Fruit fly (Drosophila melanogaster) whole organism, embryonic: Measurements from ENCODE around the gene Pax.

Experiments
- ATbp ChIP-seq: fragments of 200-800 bp; sonication (Bioruptor generic); optimal IDR thresholded peaks from 2 replicates; lab custom pipeline; 2017; ENCODE audit warnings: missing biosample characterization, mild to moderate bottlenecking, missing genetic modification characterization, missing genetic modification reagents
- CG10274 ChIP-seq: fragments of 200-800 bp; sonication (Bioruptor generic); optimal IDR thresholded peaks from 3 replicates; lab custom pipeline; 2017; ENCODE audit warnings: missing biosample characterization, mild to moderate bottlenecking, missing genetic modification characterization
- CG11560 ChIP-seq: fragments of 200-800 bp; sonication (Bioruptor generic); IDR thresholded peaks from 3 replicates; pipeline ENCODE4 v1.3.6; 2022; ENCODE audit warnings: missing biosample characterization, missing genetic modification characterization
- CG12104 ChIP-seq: fragments of 200-800 bp; sonication (Bioruptor generic); optimal IDR thresholded peaks from 3 replicates; lab custom pipeline; 2016; ENCODE audit warnings: missing biosample characterization, missing genetic modification characterization
- CG1233 ChIP-seq: fragments of 200-800 bp; sonication (Bioruptor generic); optimal IDR thresholded peaks from 4 replicates; lab custom pipeline; 2018; ENCODE audit warnings: missing biosample characterization, mild to moderate bottlenecking, missing genetic modification characterization
- CG14667 ChIP-seq: fragments of 200-800 bp; sonication (Bioruptor generic); IDR thresholded peaks from 2 replicates; pipeline ENCODE4 v1.3.6; 2022; ENCODE audit warnings: missing biosample characterization, missing genetic modification characterization
- CG14965 ChIP-seq: fragments of 200-800 bp; sonication (Bioruptor generic); optimal IDR thresholded peaks from 2 replicates; lab custom pipeline; 2016; ENCODE audit warnings: missing biosample characterization, missing genetic modification characterization, borderline replicate concordance
- CG15696 ChIP-seq: fragments of 200-800 bp; sonication (Bioruptor generic); optimal IDR thresholded peaks from 2 replicates; lab custom pipeline; 2019; ENCODE audit warnings: missing biosample characterization, mild to moderate bottlenecking, missing genetic modification characterization, moderate library complexity
- CG1602 ChIP-seq: fragments of 200-800 bp; sonication (Bioruptor generic); optimal IDR thresholded peaks from 3 replicates; lab custom pipeline; 2016; ENCODE audit warnings: missing biosample characterization, missing genetic modification characterization
- CG1603 ChIP-seq: fragments of 200-800 bp; sonication (Bioruptor generic); optimal IDR thresholded peaks from 2 replicates; lab custom pipeline; 2019; ENCODE audit warnings: missing biosample characterization, mild to moderate bottlenecking, missing genetic modification characterization, moderate library complexity
- CG18476 ChIP-seq: fragments of 200-800 bp; sonication (Bioruptor generic); optimal IDR thresholded peaks from 2 replicates; lab custom pipeline; 2016; ENCODE audit warnings: missing biosample characterization, mild to moderate bottlenecking, missing genetic modification characterization
- CG2116 ChIP-seq: fragments of 200-800 bp; sonication (Bioruptor generic); optimal IDR thresholded peaks from 3 replicates; lab custom pipeline; 2018; ENCODE audit warnings: missing biosample characterization, mild to moderate bottlenecking, missing genetic modification characterization
- CG2712 ChIP-seq: fragments of 200-800 bp; optimal IDR thresholded peaks from 3 replicates; lab custom pipeline; 2019; ENCODE audit warnings: missing biosample characterization, mild to moderate bottlenecking, missing genetic modification characterization, moderate library complexity
- CG3163 ChIP-seq: fragments of 200-800 bp; sonication (Bioruptor generic); optimal IDR thresholded peaks from 3 replicates; lab custom pipeline; 2016; ENCODE audit warnings: missing biosample characterization, missing genetic modification characterization
- CG32767 ChIP-seq: fragments of 200-800 bp; sonication (Bioruptor generic); IDR thresholded peaks from 2 replicates; pipeline ENCODE4 v1.3.6; 2022; ENCODE audit warnings: missing biosample characterization, missing genetic modification characterization
- CG3995 ChIP-seq: fragments of 200-800 bp; sonication (Bioruptor generic); optimal IDR thresholded peaks from 3 replicates; lab custom pipeline; 2016; ENCODE audit warnings: missing biosample characterization, missing genetic modification characterization
- CG6689 ChIP-seq: fragments of 200-800 bp; sonication (Bioruptor generic); IDR thresholded peaks from 2 replicates; pipeline ENCODE4 v1.3.6; 2022; ENCODE audit warnings: missing biosample characterization, missing genetic modification characterization
- CG9932 ChIP-seq: fragments of 200-800 bp; sonication (Bioruptor generic); IDR thresholded peaks from 2 replicates; pipeline ENCODE4 v1.3.6; 2022; ENCODE audit warnings: missing biosample characterization, missing genetic modification characterization
- Chrac-16 ChIP-seq: fragments of 200-800 bp; sonication (Bioruptor generic); optimal IDR thresholded peaks from 3 replicates; lab custom pipeline; 2016; ENCODE audit warnings: missing biosample characterization, missing genetic modification characterization
- Dek ChIP-seq: fragments of 200-800 bp; sonication (Bioruptor generic); optimal IDR thresholded peaks from 3 replicates; lab custom pipeline; 2019; ENCODE audit warnings: missing biosample characterization, mild to moderate bottlenecking, missing genetic modification characterization, moderate library complexity
- Dip3 ChIP-seq: fragments of 200-800 bp; sonication (Bioruptor generic); optimal IDR thresholded peaks from 3 replicates; lab custom pipeline; 2016; ENCODE audit warnings: missing biosample characterization, missing genetic modification characterization
- Drgx ChIP-seq: fragments of 200-800 bp; sonication (Bioruptor generic); IDR thresholded peaks from 2 replicates; pipeline ENCODE4 v1.3.6; 2022; ENCODE audit warnings: missing biosample characterization, missing genetic modification characterization
- E2f2 ChIP-seq: fragments of 200-800 bp; sonication (Bioruptor generic); IDR thresholded peaks from 2 replicates; pipeline ENCODE4 v1.3.6; 2022; ENCODE audit warnings: missing biosample characterization, missing genetic modification characterization
- Eip74EF ChIP-seq, 2 experiments: fragments of 200-800 bp in 1 of 2; fragments of >200 bp in 1 of 2; sonication (Bioruptor generic) in 1 of 2; optimal IDR thresholded peaks; 2 replicates each; lab custom pipeline; 2017 to 2019; ENCODE audit warnings: missing biosample characterization in 2 of 2, missing genetic modification characterization in 2 of 2, mild to moderate bottlenecking in 1 of 2, moderate library complexity in 1 of 2
- HmgD ChIP-seq: fragments of 200-800 bp; sonication (Bioruptor generic); optimal IDR thresholded peaks from 3 replicates; lab custom pipeline; 2016; ENCODE audit warnings: missing biosample characterization, missing genetic modification characterization
- Mes4 ChIP-seq: fragments of 200-800 bp; sonication (Bioruptor generic); optimal IDR thresholded peaks from 2 replicates; lab custom pipeline; 2016; ENCODE audit warnings: missing biosample characterization, missing genetic modification characterization
- Myb ChIP-seq: fragments of 200-800 bp; sonication (Bioruptor generic); optimal IDR thresholded peaks from 2 replicates; lab custom pipeline; 2016; ENCODE audit warnings: missing biosample characterization, missing genetic modification characterization
- NfI ChIP-seq: fragments of 200-800 bp; sonication (Bioruptor generic); optimal IDR thresholded peaks from 3 replicates; lab custom pipeline; 2018; ENCODE audit warnings: missing biosample characterization, mild to moderate bottlenecking, missing genetic modification characterization, moderate library complexity
- Ravus ChIP-seq: fragments of 200-800 bp; sonication (Bioruptor generic); IDR thresholded peaks from 2 replicates; pipeline ENCODE4 v1.3.6; 2022; ENCODE audit warnings: missing biosample characterization, missing genetic modification characterization
- Rx ChIP-seq: fragments of 200-800 bp; sonication (Bioruptor generic); IDR thresholded peaks from 2 replicates; pipeline ENCODE4 v1.3.6; 2022; ENCODE audit warnings: missing biosample characterization, missing genetic modification characterization
- Spps ChIP-seq: fragments of 200-800 bp; sonication (Bioruptor generic); optimal IDR thresholded peaks from 2 replicates; lab custom pipeline; 2018; ENCODE audit warnings: missing biosample characterization, mild to moderate bottlenecking, missing genetic modification characterization
- ab ChIP-seq: fragments of 200-800 bp; sonication (Bioruptor generic); optimal IDR thresholded peaks from 2 replicates; lab custom pipeline; 2016; ENCODE audit warnings: missing biosample characterization, missing genetic modification characterization
- ap ChIP-seq: fragments of 200-800 bp; sonication (Bioruptor generic); IDR thresholded peaks from 2 replicates; pipeline ENCODE4 v1.3.6; 2022; ENCODE audit warnings: missing biosample characterization, missing genetic modification characterization
- chinmo ChIP-seq: fragments of 200-800 bp; sonication (Bioruptor generic); IDR thresholded peaks from 4 replicates; pipeline ENCODE4 v1.3.6; 2022; ENCODE audit warnings: missing biosample characterization, missing genetic modification characterization; ENCODE audit not compliant: partially characterized antibody
- chm ChIP-seq: fragments of 200-800 bp; sonication (Bioruptor generic); IDR thresholded peaks from 2 replicates; pipeline ENCODE4 v1.3.6; 2022; ENCODE audit warnings: missing biosample characterization, missing genetic modification characterization
- dati ChIP-seq: fragments of 200-800 bp; sonication (Bioruptor generic); IDR thresholded peaks from 2 replicates; pipeline ENCODE4 v1.3.6; 2022; ENCODE audit warnings: missing biosample characterization, missing genetic modification characterization
- fu2 ChIP-seq: fragments of 200-800 bp; sonication (Bioruptor generic); optimal IDR thresholded peaks from 2 replicates; lab custom pipeline; 2016; ENCODE audit warnings: missing biosample characterization, missing genetic modification characterization
- ind ChIP-seq: fragments of 200-800 bp; sonication (Bioruptor generic); optimal IDR thresholded peaks from 3 replicates; lab custom pipeline; 2016; ENCODE audit warnings: missing biosample characterization, missing genetic modification characterization
- jing ChIP-seq: fragments of 200-800 bp; sonication (Bioruptor generic); optimal IDR thresholded peaks from 2 replicates; lab custom pipeline; 2018; ENCODE audit warnings: missing biosample characterization, mild to moderate bottlenecking, missing genetic modification characterization
- jumu ChIP-seq: fragments of 200-800 bp; sonication (Bioruptor generic); optimal IDR thresholded peaks from 3 replicates; lab custom pipeline; 2016; ENCODE audit warnings: missing biosample characterization, missing genetic modification characterization
- lov ChIP-seq, 2 experiments: fragments of 200-800 bp in 1 of 2; fragments of >200 bp in 1 of 2; sonication (Bioruptor generic) in 1 of 2; IDR thresholded peaks in 1 of 2; optimal IDR thresholded peaks in 1 of 2; 2 replicates in 1 of 2; 3 replicates in 1 of 2; pipeline versions ENCODE4 v1.3.6 to Lab custom; 2017 to 2022; ENCODE audit warnings: missing biosample characterization in 1 of 2, missing genetic modification characterization in 1 of 2
- nom ChIP-seq: fragments of 200-800 bp; sonication (Bioruptor generic); optimal IDR thresholded peaks from 2 replicates; lab custom pipeline; 2017; ENCODE audit warnings: missing biosample characterization, missing genetic modification characterization, mild to moderate bottlenecking, moderate library complexity, missing genetic modification reagents
- pb ChIP-seq: fragments of 200-800 bp; sonication (Bioruptor generic); optimal IDR thresholded peaks from 3 replicates; lab custom pipeline; 2016; ENCODE audit warnings: missing biosample characterization, missing genetic modification characterization
- peb ChIP-seq: fragments of 200-800 bp; sonication (Bioruptor generic); IDR thresholded peaks from 2 replicates; pipeline ENCODE4 v1.3.6; 2022; ENCODE audit warnings: missing biosample characterization, missing genetic modification characterization
- ro ChIP-seq: fragments of 200-800 bp; sonication (Bioruptor generic); IDR thresholded peaks from 2 replicates; pipeline ENCODE4 v1.3.6; 2022; ENCODE audit warnings: missing biosample characterization, missing genetic modification characterization
- seq ChIP-seq: fragments of 200-800 bp; sonication (Bioruptor generic); IDR thresholded peaks from 2 replicates; pipeline ENCODE4 v1.3.6; 2022; ENCODE audit warnings: missing biosample characterization, missing genetic modification characterization
- sima ChIP-seq: fragments of 200-800 bp; sonication (Bioruptor generic); optimal IDR thresholded peaks from 2 replicates; lab custom pipeline; 2016; ENCODE audit warnings: missing biosample characterization, missing genetic modification characterization
- sna ChIP-seq: fragments of 200-800 bp; sonication (Bioruptor generic); IDR thresholded peaks from 2 replicates; pipeline ENCODE4 v1.3.6; 2022; ENCODE audit warnings: missing biosample characterization, missing genetic modification characterization; ENCODE audit not compliant: partially characterized antibody
- sr ChIP-seq: fragments of 200-800 bp; sonication (Bioruptor generic); IDR thresholded peaks from 3 replicates; pipeline ENCODE4 v1.3.6; 2022; ENCODE audit warnings: missing biosample characterization, missing genetic modification characterization
- vvl ChIP-seq: fragments of 200-800 bp; sonication (Bioruptor generic); IDR thresholded peaks from 2 replicates; pipeline ENCODE4 v1.3.6; 2022; ENCODE audit warnings: missing biosample characterization, missing genetic modification characterization
- wdn ChIP-seq: fragments of 200-800 bp; sonication (Bioruptor generic); IDR thresholded peaks from 2 replicates; pipeline ENCODE4 v1.3.6; 2022; ENCODE audit warnings: missing biosample characterization, missing genetic modification characterization

The Pax gene

DNA sequence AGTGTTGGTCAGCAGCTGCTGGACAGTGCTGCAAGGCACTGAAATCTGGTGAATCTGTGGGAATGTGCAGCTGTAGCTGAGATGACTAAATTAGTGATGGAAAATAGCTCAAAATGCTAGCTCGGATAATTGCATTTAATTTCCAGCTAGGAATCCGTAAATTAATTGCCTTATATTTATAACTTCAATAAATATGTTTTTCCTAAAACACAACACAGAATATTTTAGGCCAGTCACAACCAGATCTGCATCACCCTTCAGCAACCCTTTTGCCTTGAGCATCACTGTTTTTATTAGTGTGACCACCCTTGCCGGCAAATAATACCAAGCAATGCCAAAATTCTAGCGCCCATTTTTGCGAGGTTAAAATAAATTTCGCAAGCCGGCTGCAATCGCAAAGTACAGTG, 18.3 kb upstream of the Pax start, which contains the start of gene Hs2st (continued):
- TF ChIP-seq Rx (peak; percentile 90), CG15696 (tag; lab: Kevin White, UChicago) (peak; percentile 91), Dip3 (GFP tag; lab: Kevin White, UChicago) (peak; percentile 97), sr (GFP tag; lab: Robert Waterston, UW) (peak; percentile 46; the same call in 1 of the 3 replicates), CG12104 (GFP tag; lab: Kevin White, UChicago) (peak; percentile 85), jing (GFP tag; lab: Kevin White, UChicago) (peak; percentile 74), CG6689 (GFP tag; lab: Robert Waterston, UW) (peak; percentile 91), CG2116 (GFP tag; lab: Kevin White, UChicago) (peak; percentile 89), seq (GFP tag; lab: Robert Waterston, UW) (peak; percentile 86), E2f2 (GFP tag; lab: Robert Waterston, UW) (peak; percentile 79), CG10274 (GFP tag; lab: Kevin White, UChicago) (peak; percentile 66), pb (GFP tag; lab: Kevin White, UChicago) (peak; percentile 83), CG3163 (peak; percentile 77), NfI (GFP tag; lab: Kevin White, UChicago) (peak; percentile 93), Eip74EF (GFP tag; optimal IDR thresholded peaks at IDR 0.05; lab: Kevin White, UChicago) (no peak), ind (GFP tag; lab: Kevin White, UChicago) (peak; percentile 97), fu2 (GFP tag; lab: Kevin White, UChicago) (peak; percentile 96), ab (GFP tag; lab: Kevin White, UChicago) (peak; percentile 92), Mes4 (GFP tag; lab: Kevin White, UChicago) (peak; percentile 83), lov (optimal IDR thresholded peaks at IDR 0.05; lab: Kevin White, UChicago) (no peak), lov (GFP tag; IDR thresholded peaks at IDR 0.05; lab: Robert Waterston, UW) (peak; percentile 77), Ravus (GFP tag; lab: Robert Waterston, UW) (peak; percentile 79), CG32767 (peak; percentile 83), CG14667 (GFP tag; lab: Robert Waterston, UW) (peak; percentile 92), nom (GFP tag; lab: Kevin White, UChicago) (peak; percentile 80), chinmo (GFP tag; lab: Robert Waterston, UW) (peak; percentile 79; the same call in 3 of the 4 replicates), Spps (tag; lab: Kevin White, UChicago) (peak; percentile 79), CG1602 (GFP tag; lab: Kevin White, UChicago) (peak; percentile 95), CG11560 (tag; lab: Robert Waterston, UW) (peak; percentile 87), Myb (peak; percentile 85), jumu (GFP tag; lab: Kevin White, UChicago) (peak; percentile 97), Chrac-16 (GFP tag; lab: Kevin White, UChicago) (peak; percentile 97), CG18476 (GFP tag; lab: Kevin White, UChicago) (peak; percentile 93), CG3995 (GFP tag; lab: Kevin White, UChicago) (peak; percentile 87), ap (GFP tag; lab: Robert Waterston, UW) (peak; percentile 80), CG14965 (GFP tag; lab: Kevin White, UChicago) (peak; percentile 15), vvl (GFP tag; lab: Robert Waterston, UW) (peak; percentile 94), CG2712 (tag; lab: Kevin White, UChicago) (peak; percentile 92), CG1233 (GFP tag; lab: Kevin White, UChicago) (peak; percentile 83), HmgD (GFP tag; lab: Kevin White, UChicago) (peak; percentile 96), CG9932 (GFP tag; lab: Robert Waterston, UW) (peak; percentile 98), sna (GFP tag; lab: Robert Waterston, UW) (no peak; the same call in 1 of the 2 replicates), ATbp (GFP tag; lab: Kevin White, UChicago) (peak; percentile 78), sima (GFP tag; lab: Kevin White, UChicago) (peak; percentile 79), Dek (tag; lab: Kevin White, UChicago) (peak; percentile 83), peb (GFP tag; lab: Robert Waterston, UW) (peak; percentile 86), Drgx (GFP tag; lab: Robert Waterston, UW) (peak; percentile 86), ro (GFP tag; lab: Robert Waterston, UW) (peak; percentile 70), dati (peak; percentile 53; the same call in 1 of the 2 replicates), CG1603 (peak; percentile 96), chm (GFP tag; lab: Robert Waterston, UW) (peak; percentile 88), wdn (peak; percentile 89)
